Fruit fly (Drosophila melanogaster): ENCODE results near the gene fd3F.

Gene fd3F

dm6 chrX:3845340-3846161, 43.4 kb downstream of the fd3F start (continued):
- TF ChIP-seq CG42726 (GFP tag; IDR thresholded peaks at IDR 0.05; ENCODE audit: partially characterized antibody) (no peak), wek (GFP tag; optimal IDR thresholded peaks at IDR 0.05) (no peak), phol (tag; optimal IDR thresholded peaks at IDR 0.05) (no peak), dpn (GFP tag; optimal IDR thresholded peaks at IDR 0.05) (no peak), hbn (GFP tag; IDR thresholded peaks at IDR 0.05; ENCODE audit: partially characterized antibody) (no peak), CG14860 (GFP tag; IDR thresholded peaks at IDR 0.05; ENCODE audit: partially characterized antibody) (no peak), CG4360 (GFP tag; IDR thresholded peaks at IDR 0.05) (no peak), bigmax (GFP tag; optimal IDR thresholded peaks at IDR 0.05) (peak; percentile 33), Dll (GFP tag; IDR thresholded peaks at IDR 0.05; ENCODE audit: partially characterized antibody) (no peak), Gug (GFP tag; IDR thresholded peaks at IDR 0.05) (no peak), Gsc (GFP tag; IDR thresholded peaks at IDR 0.05) (no peak), CG10147 (GFP tag; optimal IDR thresholded peaks at IDR 0.05) (no peak), twi (tag; optimal IDR thresholded peaks at IDR 0.05) (no peak), HLH4C (GFP tag; IDR thresholded peaks at IDR 0.05; ENCODE audit: partially characterized antibody) (no peak), CG11723 (GFP tag; optimal IDR thresholded peaks at IDR 0.05) (no peak), CG14441 (GFP tag; IDR thresholded peaks at IDR 0.05) (no peak), CG17612 (GFP tag; IDR thresholded peaks at IDR 0.05) (no peak), Hmr (GFP tag; optimal IDR thresholded peaks at IDR 0.05) (peak; percentile 48), zfh2 (GFP tag; optimal IDR thresholded peaks at IDR 0.05) (no peak), CG6654 (GFP tag; optimal IDR thresholded peaks at IDR 0.05) (no peak), row (GFP tag; IDR thresholded peaks at IDR 0.05) (no peak), Sin3A (optimal IDR thresholded peaks at IDR 0.05) (no peak), CG9437 (GFP tag; optimal IDR thresholded peaks at IDR 0.05) (no peak), CG15696 (tag; optimal IDR thresholded peaks at IDR 0.05) (peak; percentile 1), CG6254 (GFP tag; optimal IDR thresholded peaks at IDR 0.05) (peak; percentile 99), CG14965 (GFP tag; optimal IDR thresholded peaks at IDR 0.05; ENCODE audit: borderline replicate concordance) (no peak), CG10654 (GFP tag; optimal IDR thresholded peaks at IDR 0.05) (no peak), toy (GFP tag; IDR thresholded peaks at IDR 0.05) (no peak), CG13287 (GFP tag; IDR thresholded peaks at IDR 0.05; ENCODE audit: partially characterized antibody) (peak; percentile 41), CG18764 (GFP tag; optimal IDR thresholded peaks at IDR 0.05) (no peak), C15 (GFP tag; IDR thresholded peaks at IDR 0.05) (no peak), CG2875 (GFP tag; optimal IDR thresholded peaks at IDR 0.05) (peak; percentile 42), grn (GFP tag; optimal IDR thresholded peaks at IDR 0.05) (no peak), pfk (GFP tag; optimal IDR thresholded peaks at IDR 0.05) (peak; percentile 49), pum (GFP tag; optimal IDR thresholded peaks at IDR 0.05) (no peak), CG2712 (tag; optimal IDR thresholded peaks at IDR 0.05) (peak; percentile 5), CG14710 (tag; optimal IDR thresholded peaks at IDR 0.05) (peak; percentile 24), CG9932 (GFP tag; IDR thresholded peaks at IDR 0.05) (no peak), CG11085 (GFP tag; IDR thresholded peaks at IDR 0.05) (no peak), CG4820 (GFP tag; optimal IDR thresholded peaks at IDR 0.05) (no peak), PHDP (tag; optimal IDR thresholded peaks at IDR 0.05) (no peak), dysf (GFP tag; IDR thresholded peaks at IDR 0.05) (no peak), run (tag; optimal IDR thresholded peaks at IDR 0.05) (no peak), seq (GFP tag; IDR thresholded peaks at IDR 0.05) (peak; percentile 44; the same call in 1 of the 2 replicates), Jarid2 (GFP tag; optimal IDR thresholded peaks at IDR 0.05) (peak; percentile 78), CG6813 (GFP tag; optimal IDR thresholded peaks at IDR 0.05) (peak; percentile 58), Kr (GFP tag; optimal IDR thresholded peaks at IDR 0.05) (peak; percentile 75), bowl (GFP tag; IDR thresholded peaks at IDR 0.05) (no peak), CG8944 (GFP tag; optimal IDR thresholded peaks at IDR 0.05) (no peak)

All from whole organism, embryonic.